Fruit fly (Drosophila melanogaster) whole organism, embryonic: Measurements from ENCODE around the gene Dbx.

Experiments
- Atf-2 ChIP-seq: fragments of 200-800 bp; sonication (Bioruptor generic); optimal IDR thresholded peaks from 2 replicates; lab custom pipeline; 2016; ENCODE audit warnings: missing biosample characterization, missing genetic modification characterization
- CG10321 ChIP-seq: fragments of 200-800 bp; sonication (Bioruptor generic); IDR thresholded peaks from 2 replicates; pipeline ENCODE4 v1.3.6; 2022; ENCODE audit warnings: missing biosample characterization, missing genetic modification characterization
- CG10979 ChIP-seq: fragments of 200-800 bp; sonication (Bioruptor generic); optimal IDR thresholded peaks from 2 replicates; lab custom pipeline; 2018; ENCODE audit warnings: missing biosample characterization, mild to moderate bottlenecking, missing genetic modification characterization, moderate library complexity
- CG12104 ChIP-seq: fragments of 200-800 bp; sonication (Bioruptor generic); optimal IDR thresholded peaks from 3 replicates; lab custom pipeline; 2016; ENCODE audit warnings: missing biosample characterization, missing genetic modification characterization
- CG13296 ChIP-seq: fragments of 200-800 bp; sonication (Bioruptor generic); optimal IDR thresholded peaks from 3 replicates; lab custom pipeline; 2018; ENCODE audit warnings: missing biosample characterization, mild to moderate bottlenecking, missing genetic modification characterization
- CG16779 ChIP-seq: fragments of 200-800 bp; sonication (Bioruptor generic); IDR thresholded peaks from 2 replicates; pipeline ENCODE4 v1.3.6; 2022; ENCODE audit warnings: missing biosample characterization, missing genetic modification characterization
- CG2712 ChIP-seq: fragments of 200-800 bp; optimal IDR thresholded peaks from 3 replicates; lab custom pipeline; 2019; ENCODE audit warnings: missing biosample characterization, mild to moderate bottlenecking, missing genetic modification characterization, moderate library complexity
- CG3065 ChIP-seq: fragments of 200-800 bp; sonication (Bioruptor generic); optimal IDR thresholded peaks from 2 replicates; lab custom pipeline; 2016; ENCODE audit warnings: missing biosample characterization, missing genetic modification characterization
- CG31388 ChIP-seq: fragments of 200-800 bp; sonication (Bioruptor generic); optimal IDR thresholded peaks from 2 replicates; lab custom pipeline; 2016; ENCODE audit warnings: missing biosample characterization, missing genetic modification characterization
- CG32772 ChIP-seq: fragments of 200-800 bp; sonication (Bioruptor generic); IDR thresholded peaks from 2 replicates; pipeline ENCODE4 v1.3.6; 2022; ENCODE audit warnings: missing biosample characterization, missing genetic modification characterization
- CG42726 ChIP-seq: fragments of 200-800 bp; sonication (Bioruptor generic); IDR thresholded peaks from 2 replicates; pipeline ENCODE4 v1.3.6; 2022; ENCODE audit warnings: missing biosample characterization, missing genetic modification characterization; ENCODE audit not compliant: partially characterized antibody
- CG6813 ChIP-seq: fragments of 200-800 bp; sonication (Bioruptor generic); optimal IDR thresholded peaks from 2 replicates; lab custom pipeline; 2017; ENCODE audit warnings: missing biosample characterization, missing genetic modification characterization, mild to moderate bottlenecking, moderate library complexity, missing genetic modification reagents
- CG7839 ChIP-seq: fragments of 200-800 bp; sonication (Bioruptor generic); optimal IDR thresholded peaks from 3 replicates; lab custom pipeline; 2018; ENCODE audit warnings: missing biosample characterization, mild to moderate bottlenecking, missing genetic modification characterization, moderate library complexity
- CG7963 ChIP-seq: fragments of 200-800 bp; sonication (Bioruptor generic); IDR thresholded peaks from 3 replicates; pipeline ENCODE4 v1.3.6; 2022; ENCODE audit warnings: missing biosample characterization, missing genetic modification characterization; ENCODE audit not compliant: partially characterized antibody
- CG8290 ChIP-seq, 3 experiments: fragments of 200-800 bp; sonication (Bioruptor generic); optimal IDR thresholded peaks; 2 replicates each; lab custom pipeline; 2016 to 2019; ENCODE audit warnings: missing biosample characterization in 3 of 3, missing genetic modification characterization in 3 of 3, mild to moderate bottlenecking in 2 of 3, moderate library complexity in 1 of 3
- Dbx ChIP-seq: fragments of 200-800 bp; sonication (Bioruptor generic); IDR thresholded peaks from 3 replicates; pipeline ENCODE4 v1.3.6; 2022; ENCODE audit warnings: missing biosample characterization, missing genetic modification characterization
- Dp ChIP-seq: fragments of 200-800 bp; sonication (Bioruptor generic); optimal IDR thresholded peaks from 2 replicates; lab custom pipeline; 2018; ENCODE audit warnings: missing biosample characterization, mild to moderate bottlenecking, missing genetic modification characterization, moderate library complexity
- E2f2 ChIP-seq: fragments of 200-800 bp; sonication (Bioruptor generic); IDR thresholded peaks from 2 replicates; pipeline ENCODE4 v1.3.6; 2022; ENCODE audit warnings: missing biosample characterization, missing genetic modification characterization
- Ets65A ChIP-seq: fragments of 200-800 bp; sonication (Bioruptor generic); peaks from one replicate; lab custom pipeline; 2016; ENCODE audit warnings: missing biosample characterization, missing genetic modification characterization
- Med ChIP-seq: fragments of 200-800 bp; sonication (Bioruptor generic); peaks from one replicate; lab custom pipeline; 2016; ENCODE audit warnings: missing biosample characterization, missing genetic modification characterization, mild to moderate bottlenecking, inconsistent platforms, moderate library complexity
- Myb ChIP-seq: fragments of 200-800 bp; sonication (Bioruptor generic); optimal IDR thresholded peaks from 2 replicates; lab custom pipeline; 2016; ENCODE audit warnings: missing biosample characterization, missing genetic modification characterization
- NC2α ChIP-seq: fragments of 200-800 bp; sonication (Bioruptor generic); optimal IDR thresholded peaks from 2 replicates; lab custom pipeline; 2016; ENCODE audit warnings: missing biosample characterization, missing genetic modification characterization
- NFAT ChIP-seq: fragments of 200-800 bp; sonication (Bioruptor generic); IDR thresholded peaks from 2 replicates; pipeline ENCODE4 v1.3.6; 2022; ENCODE audit warnings: missing biosample characterization, missing genetic modification characterization
- Nf-YC ChIP-seq: fragments of 200-800 bp; optimal IDR thresholded peaks from 3 replicates; lab custom pipeline; 2019; ENCODE audit warnings: missing biosample characterization, mild to moderate bottlenecking, missing genetic modification characterization, moderate library complexity
- Ptx1 ChIP-seq: fragments of 200-800 bp; sonication (Bioruptor generic); IDR thresholded peaks from 2 replicates; pipeline ENCODE4 v1.3.6; 2022; ENCODE audit warnings: missing biosample characterization, missing genetic modification characterization
- Spps ChIP-seq: fragments of 200-800 bp; sonication (Bioruptor generic); optimal IDR thresholded peaks from 2 replicates; lab custom pipeline; 2018; ENCODE audit warnings: missing biosample characterization, mild to moderate bottlenecking, missing genetic modification characterization
- Sry-δ ChIP-seq: fragments of 200-800 bp; sonication (Bioruptor generic); optimal IDR thresholded peaks from 2 replicates; lab custom pipeline; 2016; ENCODE audit warnings: missing biosample characterization, missing genetic modification characterization
- amos ChIP-seq: fragments of 200-800 bp; sonication (Bioruptor generic); IDR thresholded peaks from 2 replicates; pipeline ENCODE4 v1.3.6; 2022; ENCODE audit warnings: missing biosample characterization, missing genetic modification characterization; ENCODE audit not compliant: partially characterized antibody
- caup ChIP-seq: fragments of 200-800 bp; sonication (Bioruptor generic); optimal IDR thresholded peaks from 3 replicates; lab custom pipeline; 2017; ENCODE audit warnings: missing biosample characterization, mild to moderate bottlenecking, missing genetic modification characterization, moderate library complexity; ENCODE audit not compliant: severe bottlenecking
- chif ChIP-seq, 2 experiments: fragments of 200-800 bp; sonication (Bioruptor generic); optimal IDR thresholded peaks; 3 replicates each; lab custom pipeline; 2016; ENCODE audit warnings: missing biosample characterization in 2 of 2, missing genetic modification characterization in 2 of 2
- danr ChIP-seq: fragments of 200-800 bp; sonication (Bioruptor generic); IDR thresholded peaks from 2 replicates; pipeline ENCODE4 v1.3.6; 2022; ENCODE audit warnings: missing biosample characterization, missing genetic modification characterization
- dimm ChIP-seq: fragments of 200-800 bp; sonication (Bioruptor generic); IDR thresholded peaks from 2 replicates; pipeline ENCODE4 v1.3.6; 2022; ENCODE audit warnings: missing biosample characterization, missing genetic modification characterization
- dpn ChIP-seq, 2 experiments: fragments of 200-800 bp; sonication (Bioruptor generic); optimal IDR thresholded peaks; 3 replicates each; lab custom pipeline; 2016; ENCODE audit warnings: missing biosample characterization in 2 of 2, missing genetic modification characterization in 2 of 2
- ftz-f1 ChIP-seq: fragments of 200-800 bp; sonication (Bioruptor generic); optimal IDR thresholded peaks from 2 replicates; lab custom pipeline; 2016; ENCODE audit warnings: missing biosample characterization, missing genetic modification characterization
- ham ChIP-seq: fragments of 200-800 bp; sonication (Bioruptor generic); IDR thresholded peaks from 2 replicates; pipeline ENCODE4 v1.3.6; 2022; ENCODE audit warnings: missing biosample characterization, missing genetic modification characterization
- lab ChIP-seq: fragments of 200-800 bp; sonication (Bioruptor generic); optimal IDR thresholded peaks from 3 replicates; lab custom pipeline; 2017; ENCODE audit warnings: missing biosample characterization, missing genetic modification characterization, mild to moderate bottlenecking, moderate library complexity, missing genetic modification reagents
- luna ChIP-seq: fragments of 200-800 bp; sonication (Bioruptor generic); optimal IDR thresholded peaks from 2 replicates; lab custom pipeline; 2016; ENCODE audit warnings: missing biosample characterization, missing genetic modification characterization
- mirr ChIP-seq: fragments of 200-800 bp; sonication (Bioruptor generic); optimal IDR thresholded peaks from 3 replicates; lab custom pipeline; 2018; ENCODE audit warnings: missing biosample characterization, mild to moderate bottlenecking, missing genetic modification characterization
- nom ChIP-seq: fragments of 200-800 bp; sonication (Bioruptor generic); optimal IDR thresholded peaks from 2 replicates; lab custom pipeline; 2017; ENCODE audit warnings: missing biosample characterization, missing genetic modification characterization, mild to moderate bottlenecking, moderate library complexity, missing genetic modification reagents
- pb ChIP-seq: fragments of 200-800 bp; sonication (Bioruptor generic); optimal IDR thresholded peaks from 3 replicates; lab custom pipeline; 2016; ENCODE audit warnings: missing biosample characterization, missing genetic modification characterization
- pita ChIP-seq: fragments of 200-800 bp; sonication (Bioruptor generic); optimal IDR thresholded peaks from 2 replicates; lab custom pipeline; 2017; ENCODE audit warnings: missing biosample characterization, mild to moderate bottlenecking, missing genetic modification characterization
- pzg ChIP-seq: fragments of 200-800 bp; sonication (Bioruptor generic); optimal IDR thresholded peaks from 3 replicates; lab custom pipeline; 2018; ENCODE audit warnings: missing biosample characterization, mild to moderate bottlenecking, missing genetic modification characterization, moderate library complexity
- ranshi ChIP-seq: fragments of 200-800 bp; sonication (Bioruptor generic); IDR thresholded peaks from 2 replicates; pipeline ENCODE4 v1.3.6; 2022; ENCODE audit warnings: missing biosample characterization, missing genetic modification characterization
- repo ChIP-seq: fragments of 200-800 bp; sonication (Bioruptor generic); optimal IDR thresholded peaks from 2 replicates; lab custom pipeline; 2016; ENCODE audit warnings: missing biosample characterization, missing genetic modification characterization
- sna ChIP-seq: fragments of 200-800 bp; sonication (Bioruptor generic); IDR thresholded peaks from 2 replicates; pipeline ENCODE4 v1.3.6; 2022; ENCODE audit warnings: missing biosample characterization, missing genetic modification characterization; ENCODE audit not compliant: partially characterized antibody
- ttk ChIP-seq: fragments of 200-800 bp; sonication (Bioruptor generic); IDR thresholded peaks from 2 replicates; pipeline ENCODE4 v2.1.2; 2022; ENCODE audit warnings: missing biosample characterization, missing genetic modification characterization
- unc-4 ChIP-seq: fragments of 200-800 bp; sonication (Bioruptor generic); IDR thresholded peaks from 2 replicates; pipeline ENCODE4 v1.3.6; 2022; ENCODE audit warnings: missing biosample characterization, missing genetic modification characterization; ENCODE audit not compliant: partially characterized antibody
- vvl ChIP-seq: fragments of 200-800 bp; sonication (Bioruptor generic); IDR thresholded peaks from 2 replicates; pipeline ENCODE4 v1.3.6; 2022; ENCODE audit warnings: missing biosample characterization, missing genetic modification characterization
- wek ChIP-seq: fragments of 200-800 bp; sonication (Bioruptor generic); optimal IDR thresholded peaks from 3 replicates; lab custom pipeline; 2018; ENCODE audit warnings: missing biosample characterization, mild to moderate bottlenecking, missing genetic modification characterization, moderate library complexity

Dbx gene

DNA sequence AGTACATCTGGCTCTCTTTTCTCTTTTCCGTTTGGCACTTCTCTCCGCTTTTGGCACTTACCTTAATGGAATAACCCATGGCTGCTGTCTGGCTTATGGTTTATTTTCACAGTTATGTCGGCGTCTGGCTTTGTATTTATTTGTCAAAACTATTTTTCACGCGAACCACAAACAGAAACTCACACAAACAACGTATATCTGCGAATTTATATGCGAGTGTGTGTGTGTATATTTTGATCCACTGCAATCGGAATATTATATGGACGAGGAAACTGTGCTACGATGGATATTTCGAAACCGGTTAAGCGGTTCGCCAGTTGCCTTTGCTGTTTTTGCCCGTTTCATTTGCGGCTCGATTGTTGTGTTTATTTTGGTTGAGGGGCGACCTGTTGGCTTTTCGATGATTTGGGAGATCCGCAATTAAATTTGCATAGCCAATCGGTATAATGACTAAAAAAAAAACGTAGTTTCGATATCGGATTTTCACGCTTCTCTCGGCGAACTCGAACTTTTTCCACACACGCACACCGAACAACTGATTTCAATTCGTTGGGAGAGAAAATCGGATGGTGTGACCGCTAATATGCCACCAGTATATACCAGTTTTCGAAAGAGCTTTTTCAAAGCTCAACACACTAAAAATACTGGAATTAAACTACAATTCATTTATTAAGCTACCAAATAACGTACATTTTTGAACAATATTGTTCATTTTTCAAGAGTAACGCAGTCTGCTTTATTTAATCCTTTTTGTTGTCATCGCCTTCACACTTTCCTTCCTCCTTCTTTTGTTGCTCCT, 48.6 kb downstream of the Dbx start, which contains the start of gene CG1927 (continued):
- TF ChIP-seq repo (GFP tag; lab: Kevin White, UChicago) = no peak
- TF ChIP-seq Ptx1 (GFP tag; lab: Robert Waterston, UW) = no peak
- TF ChIP-seq CG12104 = no peak
- no peak for TF ChIP-seq ranshi (GFP tag; lab: Robert Waterston, UW)
- TF ChIP-seq NFAT (GFP tag; lab: Robert Waterston, UW) = no peak
- no peak for TF ChIP-seq CG7839 (tag; lab: Kevin White, UChicago)
- peak; percentile 57; the same call in 2 of the 3 replicates for TF ChIP-seq Dbx
- peak; percentile 6 for TF ChIP-seq mirr
- TF ChIP-seq caup = no peak
- TF ChIP-seq unc-4 (GFP tag; lab: Robert Waterston, UW) = 0 out of 2 replicates have a peak, but pooled peaks have one; percentile 26
- TF ChIP-seq nom (GFP tag; lab: Kevin White, UChicago) = peak; percentile 20
- TF ChIP-seq lab (GFP tag; lab: Kevin White, UChicago) = no peak
- TF ChIP-seq pzg (GFP tag; lab: Kevin White, UChicago) = peak; percentile 54
- no peak for TF ChIP-seq pb (GFP tag; lab: Kevin White, UChicago)
- TF ChIP-seq dimm = no peak
- no peak for TF ChIP-seq CG10321 (GFP tag; lab: Robert Waterston, UW)
- no peak for TF ChIP-seq CG7963
- TF ChIP-seq ttk (GFP tag; lab: Robert Waterston, UW) = no peak
- no peak for TF ChIP-seq Atf-2
- peak; percentile 15 for TF ChIP-seq Nf-YC
- peak; percentile 68 for TF ChIP-seq CG42726 (GFP tag; lab: Robert Waterston, UW)
- TF ChIP-seq sna (GFP tag; lab: Robert Waterston, UW) = no peak
- TF ChIP-seq chif (GFP tag; optimal IDR thresholded peaks at IDR 0.05; lab: Kevin White, UChicago) = no peak
- no peak for TF ChIP-seq ham
- no peak for TF ChIP-seq CG10979 (tag; lab: Kevin White, UChicago)
- no peak for TF ChIP-seq CG13296 (GFP tag; lab: Kevin White, UChicago)
- TF ChIP-seq Spps (tag; lab: Kevin White, UChicago) = no peak
- no peak for TF ChIP-seq CG3065
- peak; percentile 75 for TF ChIP-seq vvl (GFP tag; lab: Robert Waterston, UW)
- TF ChIP-seq luna (GFP tag; lab: Kevin White, UChicago) = no peak
- TF ChIP-seq CG16779 (GFP tag; lab: Robert Waterston, UW) = 0 out of 2 replicates have a peak, but pooled peaks have one; percentile 5
- no peak for TF ChIP-seq ftz-f1 (GFP tag; lab: Kevin White, UChicago)
- no peak for TF ChIP-seq dpn (GFP tag; optimal IDR thresholded peaks at IDR 0.05; lab: Kevin White, UChicago)
- peak; percentile 34; the same call in 1 of the 2 replicates for TF ChIP-seq E2f2 (GFP tag; lab: Robert Waterston, UW)
- no peak for TF ChIP-seq CG6813 (GFP tag; lab: Kevin White, UChicago)
- TF ChIP-seq CG31388 (GFP tag; lab: Kevin White, UChicago) = no peak
- TF ChIP-seq NC2α = no peak
- TF ChIP-seq CG32772 (GFP tag; lab: Robert Waterston, UW) = no peak

- TF ChIP-seq Dbx (0 out of 3 replicates have a peak, but pooled peaks have one; percentile 1), wek (GFP tag; lab: Kevin White, UChicago) (no peak), amos (peak; percentile 39; the same call in 1 of the 2 replicates), Med (GFP tag; lab: Kevin White, UChicago) (peak; percentile 63), Sry-δ (no peak), CG8290 (GFP tag; optimal IDR thresholded peaks at IDR 0.05; lab: Kevin White, UChicago) (no peak), CG8290 (tag; optimal IDR thresholded peaks at IDR 0.05; lab: Kevin White, UChicago) (peak in 1 of 2 experiments; percentile 7), Myb (peak; percentile 19), CG2712 (no peak), pita (peak; percentile 20), Ets65A (GFP tag; lab: Kevin White, UChicago) (peak; percentile 41), Dp (GFP tag; lab: Kevin White, UChicago) (no peak), danr (GFP tag; lab: Robert Waterston, UW) (no peak)
Observed at dm6 chr3L:1971103-1971742, 50.1 kb downstream of the Dbx start, which contains the start of the genes CG11815 and acs. Gene CG11815 (minus strand): TSS chr3L:1971200. Gene acs (plus strand): TSS chr3L:1971638.
